Fruit fly (Drosophila melanogaster) whole organism, adult: ENCODE data around the gene sr.

ENCODE experiments used
- CG11617 ChIP-seq: fragments of 200-800 bp; sonication (Bioruptor generic); optimal IDR thresholded peaks from 2 replicates; lab custom pipeline; 2017; ENCODE audit warnings: mild to moderate bottlenecking, missing biosample characterization, missing genetic modification reagents, missing genetic modification characterization
- CG12768 ChIP-seq: fragments of 200-800 bp; sonication (Bioruptor generic); optimal IDR thresholded peaks from 2 replicates; lab custom pipeline; 2017; ENCODE audit warnings: missing biosample characterization, missing genetic modification characterization, mild to moderate bottlenecking, moderate library complexity, missing genetic modification reagents
- CG14711 ChIP-seq: fragments of 200-800 bp; sonication (Bioruptor generic); optimal IDR thresholded peaks from 2 replicates; lab custom pipeline; 2018; ENCODE audit warnings: missing biosample characterization, mild to moderate bottlenecking, missing genetic modification characterization, moderate library complexity
- CG1620 ChIP-seq: fragments of 200-800 bp; sonication (Bioruptor generic); optimal IDR thresholded peaks from 2 replicates; lab custom pipeline; 2016; ENCODE audit warnings: missing biosample characterization, missing genetic modification characterization
- CG5204 ChIP-seq: fragments of 200-800 bp; sonication (Bioruptor generic); optimal IDR thresholded peaks from 2 replicates; lab custom pipeline; 2016; ENCODE audit warnings: missing biosample characterization, missing genetic modification characterization
- CG7101 ChIP-seq: fragments of 200-800 bp; sonication (Bioruptor generic); optimal IDR thresholded peaks from 2 replicates; lab custom pipeline; 2018; ENCODE audit warnings: missing biosample characterization, mild to moderate bottlenecking, missing genetic modification characterization, moderate library complexity
- Crg-1 ChIP-seq: fragments of 200-800 bp; sonication (Bioruptor generic); optimal IDR thresholded peaks from 2 replicates; lab custom pipeline; 2016; ENCODE audit warnings: missing biosample characterization, missing genetic modification characterization
- Hr96 ChIP-seq: fragments of 200-800 bp; sonication (Bioruptor generic); optimal IDR thresholded peaks from 2 replicates; lab custom pipeline; 2016; ENCODE audit warnings: missing biosample characterization, missing genetic modification characterization
- Mnt ChIP-seq: fragments of 200-800 bp; sonication (Bioruptor generic); optimal IDR thresholded peaks from 2 replicates; lab custom pipeline; 2016; ENCODE audit warnings: missing biosample characterization, mild to moderate bottlenecking, missing genetic modification characterization
- cic ChIP-seq: fragments of 200-800 bp; sonication (Bioruptor generic); optimal IDR thresholded peaks from 2 replicates; lab custom pipeline; 2017; ENCODE audit warnings: missing biosample characterization, mild to moderate bottlenecking, missing genetic modification characterization, moderate library complexity
- kay ChIP-seq: fragments of 200-800 bp; sonication (Bioruptor generic); peaks from one replicate; lab custom pipeline; 2016; ENCODE audit warnings: missing biosample characterization, missing genetic modification characterization, borderline replicate concordance
- ovo ChIP-seq: fragments of 200-800 bp; sonication (Bioruptor generic); optimal IDR thresholded peaks from 2 replicates; lab custom pipeline; 2016; ENCODE audit warnings: missing biosample characterization, missing genetic modification characterization

DNA sequence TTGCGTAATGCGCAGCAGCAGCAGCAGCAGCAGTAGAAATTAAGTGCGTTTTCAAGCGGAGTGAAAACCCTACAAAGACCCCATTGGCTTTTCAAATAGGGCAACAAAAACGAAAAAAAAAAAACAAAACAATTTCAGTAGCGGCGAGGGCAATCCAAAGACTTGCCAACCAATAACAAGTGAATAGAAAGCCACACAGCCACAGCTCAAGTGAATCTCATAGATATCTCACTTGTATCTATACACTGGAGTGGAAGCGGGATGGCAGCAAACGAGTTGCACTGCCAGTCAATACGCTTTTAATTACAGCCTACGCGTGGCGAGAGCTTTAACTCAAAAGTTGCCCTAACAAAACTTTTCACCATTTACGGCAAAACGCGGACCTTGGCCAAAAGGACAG, 27.6 kb downstream of the sr start:
- TF ChIP-seq kay (no peak), CG12768 (no peak), CG1620 (GFP tag; lab: Kevin White, UChicago) (no peak), CG14711 (no peak), CG5204 (no peak), ovo (GFP tag; lab: Kevin White, UChicago) (no peak), Crg-1 (no peak), Mnt (GFP tag; lab: Kevin White, UChicago) (no peak), CG11617 (GFP tag; lab: Kevin White, UChicago) (no peak), Hr96 (GFP tag; lab: Kevin White, UChicago) (no peak), cic (GFP tag; lab: Kevin White, UChicago) (no peak), CG7101 (tag; lab: Kevin White, UChicago) (no peak)
